Fruit fly (Drosophila melanogaster): ENCODE data around the gene CG12121.

DNA sequence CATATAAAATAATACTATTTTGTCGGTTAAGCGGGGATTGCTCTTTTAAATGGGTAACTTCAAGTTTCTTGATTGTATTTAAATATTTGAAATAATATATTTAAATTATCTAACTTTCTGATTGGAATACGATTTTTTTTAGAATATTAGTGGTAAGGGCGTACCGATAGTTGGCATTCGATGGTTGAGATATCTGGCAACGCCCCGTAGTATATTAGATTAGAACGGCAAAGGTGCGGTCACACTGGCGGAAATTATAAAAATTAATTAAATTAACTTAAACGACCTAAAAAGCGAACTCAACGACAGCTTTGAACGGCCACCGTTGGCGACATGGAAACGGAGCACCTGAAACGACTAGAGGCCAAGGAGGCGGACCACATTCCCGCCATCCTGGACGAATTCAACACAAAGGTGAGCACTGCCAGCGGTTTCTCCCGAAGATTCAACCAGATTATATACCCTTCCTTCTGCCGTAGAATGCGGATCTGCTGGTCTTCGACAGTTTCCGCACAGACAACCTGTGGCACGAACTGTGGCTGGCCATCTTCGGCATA is 23.9 kb upstream of the CG12121 start, which contains the start of gene ric8a:
- TF ChIP-seq bcd (GFP tag; optimal IDR thresholded peaks at IDR 0.05) (no peak), CG6683 (GFP tag; optimal IDR thresholded peaks at IDR 0.05) (no peak), NK7.1 (GFP tag; optimal IDR thresholded peaks at IDR 0.05) (no peak), CG9876 (GFP tag; optimal IDR thresholded peaks at IDR 0.05) (no peak), dmrt99B (tag; optimal IDR thresholded peaks at IDR 0.05) (no peak), CG3847 (GFP tag; IDR thresholded peaks at IDR 0.05) (peak; percentile 75), CG17612 (GFP tag; IDR thresholded peaks at IDR 0.05) (no peak), CG6791 (GFP tag; IDR thresholded peaks at IDR 0.05; ENCODE audit: partially characterized antibody) (peak; percentile 86), CG8478 (optimal IDR thresholded peaks at IDR 0.05) (no peak), H2.0 (GFP tag; IDR thresholded peaks at IDR 0.05) (no peak)

Measured in whole organism, embryonic.